Worm (Caenorhabditis elegans): ENCODE measurements around the gene F11E6.9.

DNA sequence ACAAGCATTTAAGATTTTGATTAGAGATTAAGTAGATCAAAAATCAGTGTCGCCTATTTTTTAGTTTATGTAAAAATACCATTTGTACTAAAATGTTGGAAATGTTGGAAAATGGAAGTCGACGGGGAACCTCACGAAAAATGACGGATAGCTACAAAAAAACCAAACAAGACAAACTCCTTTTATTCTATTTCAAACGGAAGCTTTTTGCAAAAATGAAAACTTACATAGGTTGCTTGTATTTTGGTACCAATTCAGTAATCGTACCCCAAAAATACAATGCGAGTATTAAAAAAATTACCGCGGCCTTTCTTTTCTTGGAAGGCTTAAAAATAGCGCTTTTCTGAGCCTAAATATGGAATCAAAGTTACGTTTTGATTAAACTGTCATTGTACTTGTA, 21.1 kb downstream of the F11E6.9 start:
- TF ChIP-seq flt-1 (GFP tag; IDR thresholded peaks at IDR 0.05) = no peak
- TF ChIP-seq tab-1 (GFP tag; IDR thresholded peaks at IDR 0.05) = no peak
- TF ChIP-seq klf-2 (GFP tag; conservative IDR thresholded peaks at IDR 0.05) = no peak
- TF ChIP-seq ztf-23 (GFP tag; IDR thresholded peaks at IDR 0.05) = no peak
- TF ChIP-seq cog-1 (tag; optimal IDR thresholded peaks at IDR 0.05) = no peak
- no peak for TF ChIP-seq med-1 (GFP tag; optimal IDR thresholded peaks at IDR 0.05; ENCODE audit: insufficient read depth)

Measured in whole organism, midembryonic.